Fruit fly (Drosophila melanogaster) whole organism, embryonic: ENCODE measurements around the gene Claspin.

Experiments
- CG10147 ChIP-seq: fragments of 200-800 bp; sonication (Bioruptor generic); optimal IDR thresholded peaks from 2 replicates; lab custom pipeline; 2019; ENCODE audit warnings: missing biosample characterization, mild to moderate bottlenecking, missing genetic modification characterization, moderate library complexity
- CG10209 ChIP-seq: fragments of 200-800 bp; sonication (Bioruptor generic); optimal IDR thresholded peaks from 3 replicates; lab custom pipeline; 2017; ENCODE audit warnings: missing biosample characterization, mild to moderate bottlenecking, missing genetic modification characterization, missing genetic modification reagents
- CG10321 ChIP-seq: fragments of 200-800 bp; sonication (Bioruptor generic); IDR thresholded peaks from 2 replicates; pipeline ENCODE4 v1.3.6; 2022; ENCODE audit warnings: missing biosample characterization, missing genetic modification characterization
- CG12219 ChIP-seq: fragments of 200-800 bp; sonication (Bioruptor generic); optimal IDR thresholded peaks from 3 replicates; lab custom pipeline; 2018; ENCODE audit warnings: missing biosample characterization, mild to moderate bottlenecking, missing genetic modification characterization
- CG1233 ChIP-seq: fragments of 200-800 bp; sonication (Bioruptor generic); optimal IDR thresholded peaks from 4 replicates; lab custom pipeline; 2018; ENCODE audit warnings: missing biosample characterization, mild to moderate bottlenecking, missing genetic modification characterization
- CG12659 ChIP-seq: fragments of 200-800 bp; sonication (Bioruptor generic); optimal IDR thresholded peaks from 3 replicates; lab custom pipeline; 2017; ENCODE audit warnings: mild to moderate bottlenecking, missing biosample characterization, missing genetic modification reagents, missing genetic modification characterization
- CG12744 ChIP-seq: fragments of 200-800 bp; sonication (Bioruptor generic); optimal IDR thresholded peaks from 2 replicates; lab custom pipeline; 2016; ENCODE audit warnings: missing biosample characterization, missing genetic modification characterization
- CG14710 ChIP-seq: fragments of 200-800 bp; sonication (Bioruptor generic); optimal IDR thresholded peaks from 3 replicates; lab custom pipeline; 2019; ENCODE audit warnings: missing biosample characterization, mild to moderate bottlenecking, missing genetic modification characterization, moderate library complexity
- CG1602 ChIP-seq: fragments of 200-800 bp; sonication (Bioruptor generic); optimal IDR thresholded peaks from 3 replicates; lab custom pipeline; 2016; ENCODE audit warnings: missing biosample characterization, missing genetic modification characterization
- CG17186 ChIP-seq: fragments of 200-800 bp; sonication (Bioruptor generic); optimal IDR thresholded peaks from 3 replicates; lab custom pipeline; 2017; ENCODE audit warnings: missing biosample characterization, missing genetic modification reagents, missing genetic modification characterization
- CG1832 ChIP-seq: fragments of 200-800 bp; sonication (Bioruptor generic); optimal IDR thresholded peaks from 2 replicates; lab custom pipeline; 2017; ENCODE audit warnings: missing biosample characterization, mild to moderate bottlenecking, missing genetic modification characterization, inconsistent platforms
- CG31224 ChIP-seq: fragments of 200-800 bp; sonication (Bioruptor generic); IDR thresholded peaks from 2 replicates; pipeline ENCODE4 v1.3.6; 2022; ENCODE audit warnings: missing biosample characterization, missing genetic modification characterization
- CG3163 ChIP-seq: fragments of 200-800 bp; sonication (Bioruptor generic); optimal IDR thresholded peaks from 3 replicates; lab custom pipeline; 2016; ENCODE audit warnings: missing biosample characterization, missing genetic modification characterization
- CG32767 ChIP-seq: fragments of 200-800 bp; sonication (Bioruptor generic); IDR thresholded peaks from 2 replicates; pipeline ENCODE4 v1.3.6; 2022; ENCODE audit warnings: missing biosample characterization, missing genetic modification characterization
- CG34224 ChIP-seq: fragments of 200-800 bp; sonication (Bioruptor generic); IDR thresholded peaks from 3 replicates; pipeline ENCODE4 v1.3.6; 2022; ENCODE audit warnings: missing biosample characterization, missing genetic modification characterization; ENCODE audit not compliant: partially characterized antibody
- CG42726 ChIP-seq: fragments of 200-800 bp; sonication (Bioruptor generic); IDR thresholded peaks from 2 replicates; pipeline ENCODE4 v1.3.6; 2022; ENCODE audit warnings: missing biosample characterization, missing genetic modification characterization; ENCODE audit not compliant: partially characterized antibody
- CG4360 ChIP-seq: fragments of 200-800 bp; sonication (Bioruptor generic); IDR thresholded peaks from 2 replicates; pipeline ENCODE4 v1.3.6; 2022; ENCODE audit warnings: missing biosample characterization, missing genetic modification characterization
- CG4404 ChIP-seq: fragments of 200-800 bp; sonication (Bioruptor generic); IDR thresholded peaks from 2 replicates; pipeline ENCODE4 v1.3.6; 2022; ENCODE audit warnings: missing biosample characterization, missing genetic modification characterization
- CG4707 ChIP-seq: fragments of 200-800 bp; sonication (Bioruptor generic); optimal IDR thresholded peaks from 2 replicates; lab custom pipeline; 2018; ENCODE audit warnings: missing biosample characterization, mild to moderate bottlenecking, missing genetic modification characterization, moderate library complexity
- CG8388 ChIP-seq: fragments of 200-800 bp; sonication (Bioruptor generic); optimal IDR thresholded peaks from 2 replicates; lab custom pipeline; 2019; ENCODE audit warnings: missing biosample characterization, mild to moderate bottlenecking, missing genetic modification characterization, moderate library complexity
- CG9609 ChIP-seq: fragments of 200-800 bp; sonication (Bioruptor generic); optimal IDR thresholded peaks from 3 replicates; lab custom pipeline; 2016; ENCODE audit warnings: missing biosample characterization, missing genetic modification characterization
- CG9727 ChIP-seq: fragments of 200-800 bp; sonication (Bioruptor generic); optimal IDR thresholded peaks from 3 replicates; lab custom pipeline; 2017; ENCODE audit warnings: missing biosample characterization, mild to moderate bottlenecking, missing genetic modification characterization
- CHES-1-like ChIP-seq: fragments of 200-800 bp; sonication (Bioruptor generic); optimal IDR thresholded peaks from 2 replicates; lab custom pipeline; 2016; ENCODE audit warnings: missing biosample characterization, missing genetic modification characterization
- Dbx ChIP-seq: fragments of 200-800 bp; sonication (Bioruptor generic); IDR thresholded peaks from 3 replicates; pipeline ENCODE4 v1.3.6; 2022; ENCODE audit warnings: missing biosample characterization, missing genetic modification characterization
- Doc2 ChIP-seq: fragments of 200-800 bp; sonication (Bioruptor generic); IDR thresholded peaks from 2 replicates; pipeline ENCODE4 v1.3.6; 2022; ENCODE audit warnings: missing biosample characterization, missing genetic modification characterization
- HLH4C ChIP-seq: fragments of 200-800 bp; sonication (Bioruptor generic); IDR thresholded peaks from 3 replicates; pipeline ENCODE4 v1.3.6; 2022; ENCODE audit warnings: missing biosample characterization, missing genetic modification characterization; ENCODE audit not compliant: partially characterized antibody
- Hand ChIP-seq: fragments of 200-800 bp; sonication (Bioruptor generic); optimal IDR thresholded peaks from 2 replicates; lab custom pipeline; 2017; ENCODE audit warnings: mild to moderate bottlenecking, missing biosample characterization, missing genetic modification reagents, missing genetic modification characterization
- Lhr ChIP-seq: fragments of 200-800 bp; sonication (Bioruptor generic); optimal IDR thresholded peaks from 3 replicates; lab custom pipeline; 2017; ENCODE audit warnings: mild to moderate bottlenecking, missing biosample characterization, missing genetic modification reagents, missing genetic modification characterization
- MESR4 ChIP-seq: fragments of 200-800 bp; sonication (Bioruptor generic); optimal IDR thresholded peaks from 2 replicates; lab custom pipeline; 2018; ENCODE audit warnings: missing biosample characterization, mild to moderate bottlenecking, missing genetic modification characterization, moderate library complexity
- Mad ChIP-seq: fragments of 200-800 bp; sonication (Bioruptor generic); optimal IDR thresholded peaks from 2 replicates; lab custom pipeline; 2016; ENCODE audit warnings: missing biosample characterization, missing genetic modification characterization
- NFAT ChIP-seq: fragments of 200-800 bp; sonication (Bioruptor generic); IDR thresholded peaks from 2 replicates; pipeline ENCODE4 v1.3.6; 2022; ENCODE audit warnings: missing biosample characterization, missing genetic modification characterization
- Nf-YC ChIP-seq: fragments of 200-800 bp; optimal IDR thresholded peaks from 3 replicates; lab custom pipeline; 2019; ENCODE audit warnings: missing biosample characterization, mild to moderate bottlenecking, missing genetic modification characterization, moderate library complexity
- Pdp1 ChIP-seq, 2 experiments: fragments of 200-800 bp; sonication (Bioruptor generic); optimal IDR thresholded peaks; 3 replicates each; lab custom pipeline; 2016; ENCODE audit warnings: missing biosample characterization in 2 of 2, missing genetic modification characterization in 2 of 2, mild to moderate bottlenecking in 1 of 2, moderate library complexity in 1 of 2
- Ravus ChIP-seq: fragments of 200-800 bp; sonication (Bioruptor generic); IDR thresholded peaks from 2 replicates; pipeline ENCODE4 v1.3.6; 2022; ENCODE audit warnings: missing biosample characterization, missing genetic modification characterization
- ato ChIP-seq: fragments of 200-800 bp; sonication (Bioruptor generic); IDR thresholded peaks from 2 replicates; pipeline ENCODE4 v1.3.6; 2022; ENCODE audit warnings: missing biosample characterization, missing genetic modification characterization; ENCODE audit not compliant: partially characterized antibody
- crc ChIP-seq: fragments of 200-800 bp; sonication (Bioruptor generic); optimal IDR thresholded peaks from 2 replicates; lab custom pipeline; 2016; ENCODE audit warnings: missing biosample characterization, missing genetic modification characterization
- dmrt11E ChIP-seq: fragments of 200-800 bp; sonication (Bioruptor generic); optimal IDR thresholded peaks from 3 replicates; lab custom pipeline; 2018; ENCODE audit warnings: missing biosample characterization, mild to moderate bottlenecking, missing genetic modification characterization, moderate library complexity
- gce ChIP-seq: fragments of 200-800 bp; sonication (Bioruptor generic); IDR thresholded peaks from 3 replicates; pipeline ENCODE4 v1.3.6; 2022; ENCODE audit warnings: missing biosample characterization, missing genetic modification characterization
- grn ChIP-seq: fragments of 200-800 bp; sonication (Bioruptor generic); optimal IDR thresholded peaks from 3 replicates; lab custom pipeline; 2017; ENCODE audit warnings: missing biosample characterization, missing genetic modification characterization
- mirr ChIP-seq: fragments of 200-800 bp; sonication (Bioruptor generic); optimal IDR thresholded peaks from 3 replicates; lab custom pipeline; 2018; ENCODE audit warnings: missing biosample characterization, mild to moderate bottlenecking, missing genetic modification characterization
- ro ChIP-seq: fragments of 200-800 bp; sonication (Bioruptor generic); IDR thresholded peaks from 2 replicates; pipeline ENCODE4 v1.3.6; 2022; ENCODE audit warnings: missing biosample characterization, missing genetic modification characterization
- stwl ChIP-seq: fragments of 200-800 bp; sonication (Bioruptor generic); optimal IDR thresholded peaks from 3 replicates; lab custom pipeline; 2018; ENCODE audit warnings: missing biosample characterization, mild to moderate bottlenecking, missing genetic modification characterization, moderate library complexity
- sug ChIP-seq: fragments of 200-800 bp; optimal IDR thresholded peaks from 2 replicates; lab custom pipeline; 2019; ENCODE audit warnings: missing biosample characterization, mild to moderate bottlenecking, missing genetic modification characterization, moderate library complexity
- vvl ChIP-seq: fragments of 200-800 bp; sonication (Bioruptor generic); IDR thresholded peaks from 2 replicates; pipeline ENCODE4 v1.3.6; 2022; ENCODE audit warnings: missing biosample characterization, missing genetic modification characterization
- zen2 ChIP-seq: fragments of 200-800 bp; sonication (Bioruptor generic); IDR thresholded peaks from 3 replicates; pipeline ENCODE4 v1.3.6; 2022; ENCODE audit warnings: missing biosample characterization, missing genetic modification characterization; ENCODE audit not compliant: partially characterized antibody
- zfh2 ChIP-seq: fragments of 200-800 bp; sonication (Bioruptor generic); optimal IDR thresholded peaks from 2 replicates; lab custom pipeline; 2016; ENCODE audit warnings: missing biosample characterization, missing genetic modification characterization

Claspin gene

DNA sequence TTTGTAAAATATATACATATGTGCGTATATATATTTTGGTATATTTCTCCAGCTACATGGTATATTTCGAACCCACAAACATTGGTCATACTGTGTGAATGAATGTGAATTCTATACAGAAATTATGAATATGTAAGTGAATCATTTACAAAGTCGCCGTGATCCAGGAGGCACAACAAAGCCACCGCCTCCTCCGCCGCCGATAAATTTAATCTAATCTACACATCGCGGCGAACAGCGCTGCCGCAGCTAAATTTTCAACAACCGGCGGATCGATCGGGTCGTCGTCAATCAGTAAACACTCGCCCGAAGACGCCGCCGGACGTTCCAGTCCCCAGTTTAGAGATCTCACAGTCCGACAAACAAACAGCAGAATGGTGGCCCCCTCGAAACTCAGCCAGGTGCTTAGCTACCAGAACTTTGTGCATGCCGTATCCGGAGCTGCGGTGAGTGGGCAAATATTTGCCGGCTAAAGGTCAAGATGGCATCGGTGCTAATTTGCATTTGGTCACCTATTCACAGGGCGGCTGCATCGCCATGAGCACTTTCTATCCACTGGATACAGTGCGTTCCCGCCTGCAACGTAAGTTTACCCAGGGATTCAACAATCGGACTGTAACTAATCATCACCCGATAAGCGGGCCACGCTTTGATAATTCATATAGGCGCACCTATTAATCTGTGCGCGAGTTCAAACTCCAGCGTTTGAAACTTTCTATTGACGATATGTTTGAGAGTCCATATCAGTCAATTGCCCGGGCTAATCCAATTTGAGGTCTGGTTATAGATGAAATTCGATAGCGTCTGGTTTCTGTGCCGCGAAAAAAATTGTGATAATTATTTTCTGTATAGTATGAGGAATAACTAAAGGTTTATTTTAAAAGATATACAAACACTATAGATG lies 5.6 kb downstream of the Claspin start, which contains the start of gene PMP34 (continued):
- TF ChIP-seq zen2 (no peak), CG9727 (GFP tag; lab: Kevin White, UChicago) (no peak), CG12659 (GFP tag; lab: Kevin White, UChicago) (peak; percentile 33), CG17186 (GFP tag; lab: Kevin White, UChicago) (no peak), CG4404 (GFP tag; lab: Robert Waterston, UW) (no peak), Dbx (GFP tag; lab: Robert Waterston, UW) (0 out of 3 replicates have a peak, but pooled peaks have one; percentile 18), ato (GFP tag; lab: Robert Waterston, UW) (no peak), crc (no peak), CG10209 (GFP tag; lab: Kevin White, UChicago) (no peak), mirr (GFP tag; lab: Kevin White, UChicago) (peak; percentile 40), sug (tag; lab: Kevin White, UChicago) (peak; percentile 72), grn (GFP tag; lab: Kevin White, UChicago) (peak; percentile 83), vvl (0 out of 2 replicates have a peak, but pooled peaks have one; percentile 52), gce (GFP tag; lab: Robert Waterston, UW) (0 out of 3 replicates have a peak, but pooled peaks have one; percentile 29)

DNA sequence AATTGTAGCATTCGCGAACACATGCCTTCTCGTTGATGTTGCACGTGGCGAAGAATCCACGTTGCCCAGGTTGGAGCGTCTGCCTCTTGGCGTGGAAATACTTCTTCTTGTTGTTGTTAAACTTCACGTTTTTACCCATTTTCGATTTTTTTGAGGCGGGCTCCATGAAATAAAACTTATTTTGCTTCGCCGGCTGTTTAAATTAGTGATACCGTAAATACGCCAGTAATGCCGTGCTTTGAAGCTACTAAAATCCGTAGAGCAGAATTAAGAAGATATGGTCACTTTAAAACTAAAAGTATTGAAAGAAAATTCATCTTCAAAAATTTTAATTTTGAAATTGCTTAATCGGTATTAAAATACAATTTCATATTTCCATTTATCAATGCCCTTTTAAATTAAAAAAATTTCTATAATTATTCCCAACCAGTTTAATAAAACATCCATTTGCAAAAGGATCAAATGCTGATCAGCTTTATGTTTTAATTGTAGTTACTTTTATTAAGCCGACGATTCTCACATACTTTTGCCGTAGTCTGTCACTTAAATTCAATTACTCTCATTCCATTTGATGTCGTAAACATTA lies 8.8 kb downstream of the Claspin start, which contains the start of gene CG15014:
CG15014 (minus strand) TSS at position 228 of the 586 bp plus-strand sequence.
- no peak for TF ChIP-seq CHES-1-like (GFP tag; lab: Kevin White, UChicago)
- TF ChIP-seq CG31224 (GFP tag; lab: Robert Waterston, UW): no peak
- TF ChIP-seq CG4360: no peak
- TF ChIP-seq CG8388 (GFP tag; lab: Kevin White, UChicago): no peak
- no peak for TF ChIP-seq CG9609
- TF ChIP-seq CG34224 (GFP tag; lab: Robert Waterston, UW): no peak
- no peak for TF ChIP-seq dmrt11E (tag; lab: Kevin White, UChicago)
- no peak for TF ChIP-seq Nf-YC (tag; lab: Kevin White, UChicago)
- TF ChIP-seq MESR4 (GFP tag; lab: Kevin White, UChicago): peak; percentile 40
- TF ChIP-seq vvl: no peak
- TF ChIP-seq CG10147: no peak
- no peak for TF ChIP-seq zfh2 (GFP tag; lab: Kevin White, UChicago)
- no peak for TF ChIP-seq CG4707
- TF ChIP-seq Lhr (GFP tag; lab: Kevin White, UChicago): peak; percentile 6
- TF ChIP-seq Doc2 (GFP tag; lab: Robert Waterston, UW): no peak
- no peak for TF ChIP-seq Mad
- no peak for TF ChIP-seq Pdp1 (GFP tag; optimal IDR thresholded peaks at IDR 0.05; lab: Kevin White, UChicago)
- peak; percentile 23 for TF ChIP-seq CG14710 (tag; lab: Kevin White, UChicago)
- no peak for TF ChIP-seq HLH4C
- TF ChIP-seq CG1233: no peak
- no peak for TF ChIP-seq CG12744
- TF ChIP-seq NFAT (GFP tag; lab: Robert Waterston, UW): no peak
- no peak for TF ChIP-seq CG1602
- no peak for TF ChIP-seq CG32767 (GFP tag; lab: Robert Waterston, UW)
- no peak for TF ChIP-seq CG42726
- no peak for TF ChIP-seq CG1832
- no peak for TF ChIP-seq CG12219 (GFP tag; lab: Kevin White, UChicago)
- TF ChIP-seq stwl (tag; lab: Kevin White, UChicago): peak; percentile 92
- no peak for TF ChIP-seq CG10321
- TF ChIP-seq ro (GFP tag; lab: Robert Waterston, UW): no peak
- TF ChIP-seq CG3163 (GFP tag; lab: Kevin White, UChicago): no peak
- TF ChIP-seq Hand (GFP tag; lab: Kevin White, UChicago): no peak
- no peak for TF ChIP-seq Ravus (GFP tag; lab: Robert Waterston, UW)
